Fruit fly (Drosophila melanogaster) whole organism, wandering third instar larva: Measurements from ENCODE around the gene CkIIalpha-i3.

Experiments used
- Myc ChIP-seq: fragments of >200 bp; optimal IDR thresholded peaks from 2 replicates; lab custom pipeline; 2017
- lola ChIP-seq: fragments of >200 bp; optimal IDR thresholded peaks from 2 replicates; lab custom pipeline; 2017; ENCODE audit warnings: missing biosample characterization, missing genetic modification characterization
- rgr ChIP-seq: fragments of 200-800 bp; sonication (Bioruptor generic); optimal IDR thresholded peaks from 3 replicates; lab custom pipeline; 2016; ENCODE audit warnings: missing biosample characterization, mild to moderate bottlenecking, missing genetic modification characterization

DNA sequence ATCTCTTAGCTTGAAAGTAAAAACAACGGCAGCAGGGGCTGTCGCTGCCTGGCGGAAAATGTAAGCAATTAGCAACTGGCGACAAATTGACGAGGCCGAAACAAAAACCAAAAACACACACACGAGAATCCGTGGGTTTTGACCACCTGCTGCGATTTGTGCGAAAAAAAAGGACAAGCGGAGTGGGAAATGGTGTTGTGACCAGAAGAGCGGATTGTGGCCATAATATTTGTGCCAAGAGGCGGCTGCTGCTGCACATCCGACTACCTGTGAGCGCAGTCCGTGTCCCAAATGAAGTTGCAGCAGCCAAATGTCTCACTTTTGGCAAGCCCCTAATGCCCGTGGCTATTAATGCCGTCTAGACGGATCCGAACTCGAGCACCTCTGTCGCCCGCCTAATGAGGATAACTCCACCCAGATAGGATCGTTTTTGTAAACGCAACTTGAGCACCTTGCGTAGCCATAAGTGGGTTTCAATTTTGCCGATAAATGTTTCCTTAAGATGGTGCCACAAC lies 33.9 kb upstream of the CkIIalpha-i3 start:
- no peak for TF ChIP-seq Myc (lab: Kevin White, UChicago)
- no peak for TF ChIP-seq rgr (GFP tag; lab: Kevin White, UChicago)
- TF ChIP-seq lola: no peak
